Worm (Caenorhabditis elegans): ENCODE data around the gene smrc-1.

ce11 chrIII:6345968-6346498 lies 44.7 kb upstream of the smrc-1 start, which contains the start of the genes trmt-10C.2 and C56G2.22:
- no peak for TF ChIP-seq nhr-77 (tag; optimal IDR thresholded peaks at IDR 0.05)
- no peak for TF ChIP-seq ceh-62 (tag; optimal IDR thresholded peaks at IDR 0.05)
- TF ChIP-seq nhr-6 (tag; optimal IDR thresholded peaks at IDR 0.05): no peak
- TF ChIP-seq lin-38 (GFP tag; IDR thresholded peaks at IDR 0.05): no peak
